Fruit fly (Drosophila melanogaster): ENCODE data around the gene Uros1.

Gene Uros1

dm6 chrX:8900094-8900493, at the start of gene Uros1 (continued):
- TF ChIP-seq Asciz (GFP tag; optimal IDR thresholded peaks at IDR 0.05), result peak; percentile 0
- TF ChIP-seq CG8388 (GFP tag; optimal IDR thresholded peaks at IDR 0.05), result peak; percentile 14
- no peak for TF ChIP-seq croc (GFP tag; conservative IDR thresholded peaks at IDR 0.05)
- TF ChIP-seq ash1 (GFP tag; optimal IDR thresholded peaks at IDR 0.05), result no peak
- TF ChIP-seq CG9817 (tag; optimal IDR thresholded peaks at IDR 0.05), result no peak
- peak; percentile 33 for TF ChIP-seq CG13424 (tag; optimal IDR thresholded peaks at IDR 0.05)
- peak; percentile 50; the same call in 1 of the 3 replicates for TF ChIP-seq Optix (GFP tag; IDR thresholded peaks at IDR 0.05)
- TF ChIP-seq CG8089 (GFP tag; optimal IDR thresholded peaks at IDR 0.05), result no peak
- peak; percentile 37 for TF ChIP-seq pzg (GFP tag; optimal IDR thresholded peaks at IDR 0.05)
- peak; percentile 27 for TF ChIP-seq HLH54F (GFP tag; optimal IDR thresholded peaks at IDR 0.05)
- TF ChIP-seq CG14441 (GFP tag; IDR thresholded peaks at IDR 0.05), result peak; percentile 60
- TF ChIP-seq CG12769 (tag; optimal IDR thresholded peaks at IDR 0.05), result no peak
- TF ChIP-seq CG4617 (GFP tag; optimal IDR thresholded peaks at IDR 0.05; ENCODE audit: borderline replicate concordance), result no peak
- peak; percentile 7; the same call in 1 of the 2 replicates for TF ChIP-seq esg (GFP tag; conservative IDR thresholded peaks at IDR 0.05)
- peak; percentile 8 for TF ChIP-seq Max (GFP tag; optimal IDR thresholded peaks at IDR 0.05)
- peak; percentile 12 for TF ChIP-seq chn (GFP tag; optimal IDR thresholded peaks at IDR 0.05)
- TF ChIP-seq fd96Cb (tag; optimal IDR thresholded peaks at IDR 0.05), result no peak
- peak; percentile 41; the same call in 1 of the 2 replicates for TF ChIP-seq Drgx (GFP tag; IDR thresholded peaks at IDR 0.05)
- no peak for TF ChIP-seq Poxn (GFP tag; IDR thresholded peaks at IDR 0.05)
- TF ChIP-seq bcd (GFP tag; optimal IDR thresholded peaks at IDR 0.05), result no peak
- no peak for TF ChIP-seq pnt (GFP tag; optimal IDR thresholded peaks at IDR 0.05)
- TF ChIP-seq row (GFP tag; IDR thresholded peaks at IDR 0.05), result peak; percentile 65
- peak; percentile 66 to 93 for TF ChIP-seq crp (GFP tag; optimal IDR thresholded peaks at IDR 0.05)
- peak; percentile 4 for TF ChIP-seq lab (GFP tag; optimal IDR thresholded peaks at IDR 0.05)
- peak; percentile 1 for TF ChIP-seq Meics (GFP tag; optimal IDR thresholded peaks at IDR 0.05)
- TF ChIP-seq Sox102F (GFP tag; optimal IDR thresholded peaks at IDR 0.05), result peak; percentile 13
- TF ChIP-seq ham (GFP tag; IDR thresholded peaks at IDR 0.05), result no peak
- TF ChIP-seq B-H1 (GFP tag; IDR thresholded peaks at IDR 0.05), result peak; percentile 38; the same call in 1 of the 3 replicates
- peak; percentile 39; the same call in 1 of the 2 replicates for TF ChIP-seq al (GFP tag; IDR thresholded peaks at IDR 0.05)
- no peak for TF ChIP-seq CG10147 (GFP tag; optimal IDR thresholded peaks at IDR 0.05)
- TF ChIP-seq CG34422 (GFP tag; IDR thresholded peaks at IDR 0.05), result peak; percentile 66; the same call in 1 of the 3 replicates
- no peak for TF ChIP-seq Fer2 (tag; optimal IDR thresholded peaks at IDR 0.05)
- peak; percentile 6 for TF ChIP-seq az2 (GFP tag; optimal IDR thresholded peaks at IDR 0.05)
- no peak for TF ChIP-seq CG7556 (GFP tag; optimal IDR thresholded peaks at IDR 0.05)
- peak; percentile 17; the same call in 1 of the 3 replicates for TF ChIP-seq Aef1 (GFP tag; IDR thresholded peaks at IDR 0.05)
- no peak for TF ChIP-seq inv (GFP tag; IDR thresholded peaks at IDR 0.05; ENCODE audit: partially characterized antibody)
- peak; percentile 53; the same call in 1 of the 3 replicates for TF ChIP-seq CG11695 (GFP tag; IDR thresholded peaks at IDR 0.05)
- no peak for TF ChIP-seq psq (GFP tag; optimal IDR thresholded peaks at IDR 0.05)
- TF ChIP-seq Kr (GFP tag; optimal IDR thresholded peaks at IDR 0.05), result no peak
- no peak for TF ChIP-seq Ada2b (GFP tag; IDR thresholded peaks at IDR 0.05)
- TF ChIP-seq CG6689 (GFP tag; IDR thresholded peaks at IDR 0.05), result peak; percentile 49
- no peak for TF ChIP-seq PHDP (tag; optimal IDR thresholded peaks at IDR 0.05)
- TF ChIP-seq CG12744 (GFP tag; optimal IDR thresholded peaks at IDR 0.05), result no peak
- TF ChIP-seq Dfd (GFP tag; optimal IDR thresholded peaks at IDR 0.05), result no peak
- TF ChIP-seq nmo (GFP tag; optimal IDR thresholded peaks at IDR 0.05), result peak; percentile 21
- no peak for TF ChIP-seq Hey (tag; optimal IDR thresholded peaks at IDR 0.05)
- TF ChIP-seq mld (GFP tag; IDR thresholded peaks at IDR 0.05; ENCODE audit: partially characterized antibody), result no peak
- TF ChIP-seq CG6813 (GFP tag; optimal IDR thresholded peaks at IDR 0.05), result no peak
- no peak for TF ChIP-seq CG9437 (GFP tag; optimal IDR thresholded peaks at IDR 0.05)
- TF ChIP-seq CG6254 (GFP tag; optimal IDR thresholded peaks at IDR 0.05), result no peak

All from whole organism, embryonic.